Worm (Caenorhabditis elegans) whole organism, L3 larva: ENCODE results near the gene C17F4.12.
A peak's percentile ranks its signal among the peaks of the same experiment; 100 is the strongest.

Experiments used
- aly-2 ChIP-seq: fragments of 150-350 bp; optimal IDR thresholded peaks from 2 replicates; lab custom pipeline; 2014; ENCODE audit warnings: missing biosample characterization, missing genetic modification characterization
- ama-1 ChIP-seq: fragments of 150-350 bp; optimal IDR thresholded peaks from 2 replicates; lab custom pipeline; 2018
- ceh-16 ChIP-seq: sonication (generic microtip); optimal IDR thresholded peaks from 2 replicates; lab custom pipeline; 2017; ENCODE audit warnings: missing biosample characterization, missing genetic modification characterization
- ceh-28 ChIP-seq: fragments of 150-350 bp; optimal IDR thresholded peaks from 2 replicates; lab custom pipeline; 2014; ENCODE audit warnings: missing biosample characterization, missing genetic modification reagents, missing genetic modification characterization
- ceh-9 ChIP-seq: sonication (generic microtip); optimal IDR thresholded peaks from 2 replicates; lab custom pipeline; 2018; ENCODE audit warnings: missing biosample characterization, missing genetic modification characterization
- daf-12 ChIP-seq: fragments of 150-350 bp; optimal IDR thresholded peaks from 2 replicates; lab custom pipeline; 2014; ENCODE audit warnings: missing biosample characterization, missing genetic modification reagents, missing genetic modification characterization
- egl-27 ChIP-seq: sonication (generic microtip); optimal IDR thresholded peaks from 4 replicates; lab custom pipeline; 2017; ENCODE audit warnings: missing biosample characterization, missing genetic modification reagents, missing genetic modification characterization
- elt-1 ChIP-seq: fragments of 150-350 bp; optimal IDR thresholded peaks from 2 replicates; lab custom pipeline; 2014; ENCODE audit warnings: missing biosample characterization, missing genetic modification characterization
- eor-1 ChIP-seq, 2 experiments: fragments of 150-350 bp; optimal IDR thresholded peaks; 2 replicates each; lab custom pipeline; 2014 to 2018; ENCODE audit warnings: missing biosample characterization in 2 of 2, missing genetic modification characterization in 2 of 2
- fkh-10 ChIP-seq: sonication (generic microtip); optimal IDR thresholded peaks from 2 replicates; lab custom pipeline; 2017; ENCODE audit warnings: missing biosample characterization, missing genetic modification reagents, missing genetic modification characterization
- fos-1 ChIP-seq: fragments of 150-350 bp; optimal IDR thresholded peaks from 2 replicates; lab custom pipeline; 2014; ENCODE audit warnings: missing biosample characterization, missing genetic modification characterization
- hmg-11 ChIP-seq: sonication (generic microtip); optimal IDR thresholded peaks from 2 replicates; lab custom pipeline; 2016; ENCODE audit warnings: missing genetic modification characterization, missing compliant biosample characterization
- jun-1 ChIP-seq: fragments of 150-350 bp; optimal IDR thresholded peaks from 2 replicates; lab custom pipeline; 2014; ENCODE audit warnings: missing biosample characterization, missing genetic modification reagents, missing genetic modification characterization
- lin-15B ChIP-seq: fragments of 150-350 bp; optimal IDR thresholded peaks from 2 replicates; lab custom pipeline; 2014; ENCODE audit warnings: missing biosample characterization, missing genetic modification characterization
- lin-39 ChIP-seq: fragments of 150-350 bp; optimal IDR thresholded peaks from 2 replicates; lab custom pipeline; 2018; ENCODE audit warnings: missing biosample characterization, missing genetic modification reagents, missing genetic modification characterization
- lsy-12 ChIP-seq: sonication (generic microtip); optimal IDR thresholded peaks from 2 replicates; lab custom pipeline; 2016; ENCODE audit warnings: mild to moderate bottlenecking, missing genetic modification characterization, missing compliant biosample characterization
- mdl-1 ChIP-seq: fragments of 150-350 bp; optimal IDR thresholded peaks from 2 replicates; lab custom pipeline; 2014; ENCODE audit warnings: missing biosample characterization, missing genetic modification characterization
- mml-1 ChIP-seq: fragments of 150-350 bp; sonication (generic microtip); optimal IDR thresholded peaks from 3 replicates; lab custom pipeline; 2014; ENCODE audit warnings: missing biosample characterization, missing genetic modification characterization
- nfya-1 ChIP-seq: sonication (generic microtip); optimal IDR thresholded peaks from 2 replicates; lab custom pipeline; 2017; ENCODE audit warnings: missing genetic modification characterization, mild to moderate bottlenecking, missing compliant biosample characterization, antibody characterized with exemption, moderate library complexity; ENCODE audit not compliant: insufficient read depth
- nhr-12 ChIP-seq: fragments of 150-350 bp; optimal IDR thresholded peaks from 2 replicates; lab custom pipeline; 2014; ENCODE audit warnings: missing biosample characterization, missing genetic modification characterization
- nhr-23 ChIP-seq: fragments of 150-350 bp; optimal IDR thresholded peaks from 2 replicates; lab custom pipeline; 2014; ENCODE audit warnings: missing biosample characterization, missing genetic modification reagents, missing genetic modification characterization
- nhr-25 ChIP-seq: sonication (generic microtip); optimal IDR thresholded peaks from 2 replicates; lab custom pipeline; 2017; ENCODE audit warnings: missing biosample characterization, missing genetic modification characterization
- nhr-43 ChIP-seq: sonication (generic microtip); optimal IDR thresholded peaks from 2 replicates; lab custom pipeline; 2016; ENCODE audit warnings: mild to moderate bottlenecking, missing genetic modification characterization, missing compliant biosample characterization; ENCODE audit not compliant: poor library complexity, severe bottlenecking
- nhr-67 ChIP-seq: fragments of 150-350 bp; optimal IDR thresholded peaks from 2 replicates; lab custom pipeline; 2014; ENCODE audit warnings: missing biosample characterization, missing genetic modification characterization
- nhr-76 ChIP-seq: fragments of 150-350 bp; sonication (generic microtip); optimal IDR thresholded peaks from 5 replicates; lab custom pipeline; 2014; ENCODE audit warnings: missing biosample characterization, missing genetic modification characterization
- pha-4 ChIP-seq: fragments of 150-350 bp; optimal IDR thresholded peaks from 2 replicates; lab custom pipeline; 2014; ENCODE audit warnings: missing biosample characterization, missing genetic modification reagents, missing genetic modification characterization
- pqm-1 ChIP-seq: fragments of 150-350 bp; optimal IDR thresholded peaks from 2 replicates; lab custom pipeline; 2017; ENCODE audit warnings: missing biosample characterization, missing genetic modification characterization, inconsistent platforms
- sea-2 ChIP-seq: fragments of 150-350 bp; sonication (generic microtip); optimal IDR thresholded peaks from 4 replicates; lab custom pipeline; 2014; ENCODE audit warnings: missing biosample characterization, missing genetic modification reagents, missing genetic modification characterization
- skn-1 ChIP-seq: fragments of 150-350 bp; optimal IDR thresholded peaks from 2 replicates; lab custom pipeline; 2014; ENCODE audit warnings: missing biosample characterization, missing genetic modification characterization
- tbx-2 ChIP-seq: sonication (generic microtip); optimal IDR thresholded peaks from 2 replicates; lab custom pipeline; 2016; ENCODE audit warnings: mild to moderate bottlenecking, missing genetic modification characterization, missing compliant biosample characterization
- unc-39 ChIP-seq: sonication (generic microtip); optimal IDR thresholded peaks from 4 replicates; lab custom pipeline; 2017; ENCODE audit warnings: missing biosample characterization, missing genetic modification characterization
- ztf-11 ChIP-seq: fragments of 150-350 bp; optimal IDR thresholded peaks from 2 replicates; lab custom pipeline; 2014; ENCODE audit warnings: missing biosample characterization, missing genetic modification characterization
- ztf-4 ChIP-seq: fragments of 150-350 bp; optimal IDR thresholded peaks from 2 replicates; lab custom pipeline; 2014; ENCODE audit warnings: missing biosample characterization, missing genetic modification characterization

The C17F4.12 gene

ce11 chrII:3267815-3268214, 23.8 kb upstream of the C17F4.12 start:
- TF ChIP-seq nfya-1 (tag; lab: Kevin White, UChicago) (peak; percentile 8), nhr-43 (no peak), lin-15B (tag; lab: Kevin White, UChicago) (no peak), daf-12 (tag; lab: Kevin White, UChicago) (no peak), nhr-25 (no peak), fos-1 (tag; lab: Kevin White, UChicago) (no peak), nhr-23 (tag; lab: Kevin White, UChicago) (no peak), ztf-4 (tag; lab: Kevin White, UChicago) (no peak), nhr-76 (tag; lab: Kevin White, UChicago) (no peak), unc-39 (tag; lab: Kevin White, UChicago) (no peak), skn-1 (tag; lab: Kevin White, UChicago) (no peak), fkh-10 (GFP tag; lab: Kevin White, UChicago) (no peak), egl-27 (no peak), elt-1 (tag; lab: Kevin White, UChicago) (no peak), pha-4 (tag; lab: Kevin White, UChicago) (peak; percentile 17), aly-2 (tag; lab: Kevin White, UChicago) (no peak), hmg-11 (tag; lab: Kevin White, UChicago) (no peak)

DNA sequence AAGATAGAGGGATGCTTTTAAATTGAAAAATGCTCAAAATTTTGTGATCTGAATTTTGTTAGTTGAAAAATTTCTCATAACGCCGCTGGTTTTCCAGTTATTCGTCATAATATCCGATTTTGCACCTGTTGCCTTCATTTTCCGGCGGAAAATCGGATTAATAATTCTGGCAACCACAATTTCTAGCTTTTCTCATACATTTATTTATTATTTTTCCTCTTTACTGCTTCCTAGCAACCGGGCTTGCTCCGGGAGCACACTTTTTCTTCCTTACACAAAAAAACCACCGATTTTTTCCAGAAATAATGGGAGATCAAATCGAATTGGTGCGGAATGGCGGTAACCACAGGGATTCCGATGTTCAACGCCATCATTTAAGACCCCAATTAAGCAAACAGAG, 23.4 kb upstream of the C17F4.12 start, which contains the start of gene F02E11.7:
F02E11.7 (plus strand) TSS at position 301 of the 400 bp plus-strand sequence.
- TF ChIP-seq ceh-28 (no peak), mdl-1 (no peak), aly-2 (tag; lab: Kevin White, UChicago) (no peak), pqm-1 (tag; lab: Kevin White, UChicago) (no peak)

DNA sequence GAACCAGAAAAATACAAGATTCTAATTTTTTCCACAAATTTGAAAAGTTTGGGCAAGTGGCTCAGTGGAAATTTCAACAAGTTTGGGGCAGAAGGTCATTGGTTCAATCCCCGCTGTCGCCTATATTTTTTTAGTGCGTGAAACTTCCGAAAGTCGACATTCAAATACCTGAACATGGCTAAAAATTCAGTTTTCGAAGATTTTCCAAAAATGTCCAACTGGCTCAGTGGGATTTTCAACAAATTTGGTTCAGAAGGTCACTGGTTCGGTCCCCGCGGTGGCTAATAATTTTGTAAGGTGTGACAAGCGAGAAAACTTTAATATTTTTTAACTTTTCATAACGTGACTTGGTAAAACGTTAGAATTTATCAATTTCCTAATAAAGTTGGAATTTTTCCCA, 20.7 kb upstream of the C17F4.12 start:
- no peak for TF ChIP-seq hmg-11 (tag; lab: Kevin White, UChicago)

- TF ChIP-seq fkh-10 (GFP tag; lab: Kevin White, UChicago) = no peak
- TF ChIP-seq lin-39 (tag; lab: Kevin White, UChicago) = no peak
- no peak for TF ChIP-seq nhr-43
- TF ChIP-seq ceh-9 (tag; lab: Kevin White, UChicago) = no peak
- TF ChIP-seq eor-1 (tag; optimal IDR thresholded peaks at IDR 0.05; lab: Kevin White, UChicago) = no peak
- no peak for TF ChIP-seq egl-27
- TF ChIP-seq daf-12 (tag; lab: Kevin White, UChicago) = no peak
- TF ChIP-seq sea-2 (GFP tag; lab: Kevin White, UChicago) = no peak
- no peak for TF ChIP-seq lin-15B (tag; lab: Kevin White, UChicago)
- TF ChIP-seq nhr-67 (tag; lab: Kevin White, UChicago) = no peak
- no peak for TF ChIP-seq ceh-28
- TF ChIP-seq, all 47 proteins: peak for 0
These were observed 18.5 kb upstream of the C17F4.12 start, which contains the start of gene F02E11.2 for ce11 chrII:3262504-3262903. Gene F02E11.2 (plus strand): TSS chrII:3262804.

DNA sequence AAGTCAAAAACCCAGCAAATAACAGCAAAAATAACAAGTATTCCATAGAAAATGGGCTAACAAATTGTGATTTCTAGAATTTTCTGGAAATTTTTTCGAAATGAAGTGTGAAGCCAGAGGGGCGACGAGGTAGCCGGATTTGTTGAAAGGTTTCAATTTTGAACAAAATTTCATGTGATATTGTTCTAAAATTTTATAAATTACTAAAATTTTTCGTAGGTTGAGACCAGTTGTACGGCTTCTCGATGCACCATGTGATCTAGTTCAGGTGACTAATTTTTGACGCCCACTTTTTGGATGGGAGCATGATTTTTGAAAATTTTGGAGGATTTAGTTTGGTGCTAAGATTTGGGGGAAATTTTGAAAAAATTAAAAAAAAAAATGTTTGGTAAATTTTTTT, 15.3 kb upstream of the C17F4.12 start, which contains the start of gene gcy-19:
gcy-19 (minus strand) TSS at position 101 of the 400 bp plus-strand sequence.
- no peak for TF ChIP-seq nhr-25
- no peak for TF ChIP-seq nhr-67 (tag; lab: Kevin White, UChicago)
- TF ChIP-seq jun-1 = no peak
- no peak for TF ChIP-seq daf-12 (tag; lab: Kevin White, UChicago)
- TF ChIP-seq ceh-16 (tag; lab: Kevin White, UChicago) = no peak
- TF ChIP-seq ama-1 = no peak
- TF ChIP-seq sea-2 (GFP tag; lab: Kevin White, UChicago) = no peak
- no peak for TF ChIP-seq tbx-2 (tag; lab: Kevin White, UChicago)
- TF ChIP-seq fkh-10 (GFP tag; lab: Kevin White, UChicago) = no peak
- TF ChIP-seq nhr-12 (tag; lab: Kevin White, UChicago) = no peak
- TF ChIP-seq lsy-12 (tag; lab: Kevin White, UChicago) = no peak
- TF ChIP-seq mml-1 = no peak
- no peak for TF ChIP-seq ztf-4 (tag; lab: Kevin White, UChicago)
- TF ChIP-seq ceh-28 = no peak
- TF ChIP-seq ceh-9 (tag; lab: Kevin White, UChicago) = no peak
- no peak for TF ChIP-seq fos-1 (tag; lab: Kevin White, UChicago)
- TF ChIP-seq lin-15B (tag; lab: Kevin White, UChicago) = no peak
- no peak for TF ChIP-seq aly-2 (tag; lab: Kevin White, UChicago)
- no peak for TF ChIP-seq ztf-11 (tag; lab: Kevin White, UChicago)
